Fruit fly (Drosophila melanogaster) whole organism, embryonic: ENCODE data around the gene CG5334.
A peak's percentile ranks its signal among the peaks of the same experiment; 100 is the strongest.

Experiments
- Asciz ChIP-seq: fragments of 200-800 bp; sonication (Bioruptor generic); optimal IDR thresholded peaks from 2 replicates; lab custom pipeline; 2017; ENCODE audit warnings: missing biosample characterization, mild to moderate bottlenecking, missing genetic modification characterization, missing genetic modification reagents
- Blimp-1 ChIP-seq: fragments of 200-800 bp; sonication (Bioruptor generic); optimal IDR thresholded peaks from 3 replicates; lab custom pipeline; 2018; ENCODE audit warnings: missing biosample characterization, missing genetic modification characterization, mild to moderate bottlenecking, moderate library complexity, missing genetic modification reagents
- CG1024 ChIP-seq: fragments of 200-800 bp; sonication (Bioruptor generic); IDR thresholded peaks from 2 replicates; pipeline ENCODE4 v1.3.6; 2022; ENCODE audit warnings: missing biosample characterization, missing genetic modification characterization
- CG11398 ChIP-seq: fragments of 200-800 bp; sonication (Bioruptor generic); optimal IDR thresholded peaks from 2 replicates; lab custom pipeline; 2016; ENCODE audit warnings: missing biosample characterization, missing genetic modification characterization
- CG11696 ChIP-seq: fragments of 200-800 bp; sonication (Bioruptor generic); IDR thresholded peaks from 2 replicates; pipeline ENCODE4 v1.3.6; 2022; ENCODE audit warnings: missing biosample characterization, missing genetic modification characterization
- CG11723 ChIP-seq: fragments of 200-800 bp; sonication (Bioruptor generic); optimal IDR thresholded peaks from 2 replicates; lab custom pipeline; 2017; ENCODE audit warnings: missing biosample characterization, mild to moderate bottlenecking, missing genetic modification characterization
- CG12071 ChIP-seq: fragments of 200-800 bp; sonication (Bioruptor generic); optimal IDR thresholded peaks from 3 replicates; lab custom pipeline; 2018; ENCODE audit warnings: missing biosample characterization, mild to moderate bottlenecking, missing genetic modification characterization
- CG15073 ChIP-seq: fragments of 200-800 bp; sonication (Bioruptor generic); optimal IDR thresholded peaks from 2 replicates; lab custom pipeline; 2016; ENCODE audit warnings: missing biosample characterization, missing genetic modification characterization
- CG15696 ChIP-seq: fragments of 200-800 bp; sonication (Bioruptor generic); optimal IDR thresholded peaks from 2 replicates; lab custom pipeline; 2019; ENCODE audit warnings: missing biosample characterization, mild to moderate bottlenecking, missing genetic modification characterization, moderate library complexity
- CG17802 ChIP-seq: fragments of 200-800 bp; sonication (Bioruptor generic); optimal IDR thresholded peaks from 2 replicates; lab custom pipeline; 2018; ENCODE audit warnings: missing biosample characterization, mild to moderate bottlenecking, missing genetic modification characterization, moderate library complexity
- CG17912 ChIP-seq: fragments of 200-800 bp; sonication (Bioruptor generic); optimal IDR thresholded peaks from 2 replicates; lab custom pipeline; 2018; ENCODE audit warnings: missing biosample characterization, mild to moderate bottlenecking, missing genetic modification characterization
- CG18599 ChIP-seq: fragments of 200-800 bp; sonication (Bioruptor generic); optimal IDR thresholded peaks from 3 replicates; lab custom pipeline; 2017; ENCODE audit warnings: missing biosample characterization, missing genetic modification characterization, mild to moderate bottlenecking, moderate library complexity, missing genetic modification reagents
- CG18619 ChIP-seq: fragments of 200-800 bp; sonication (Bioruptor generic); optimal IDR thresholded peaks from 3 replicates; lab custom pipeline; 2017; ENCODE audit warnings: missing biosample characterization, mild to moderate bottlenecking, missing genetic modification characterization
- CG2678 ChIP-seq: fragments of 200-800 bp; sonication (Bioruptor generic); optimal IDR thresholded peaks from 3 replicates; lab custom pipeline; 2019; ENCODE audit warnings: missing biosample characterization, mild to moderate bottlenecking, missing genetic modification characterization, moderate library complexity
- CG30020 ChIP-seq: fragments of 200-800 bp; optimal IDR thresholded peaks from 2 replicates; lab custom pipeline; 2019; ENCODE audit warnings: missing biosample characterization, mild to moderate bottlenecking, missing genetic modification characterization, moderate library complexity
- CG3065 ChIP-seq: fragments of 200-800 bp; sonication (Bioruptor generic); optimal IDR thresholded peaks from 2 replicates; lab custom pipeline; 2016; ENCODE audit warnings: missing biosample characterization, missing genetic modification characterization
- CG32772 ChIP-seq: fragments of 200-800 bp; sonication (Bioruptor generic); IDR thresholded peaks from 2 replicates; pipeline ENCODE4 v1.3.6; 2022; ENCODE audit warnings: missing biosample characterization, missing genetic modification characterization
- CG42726 ChIP-seq: fragments of 200-800 bp; sonication (Bioruptor generic); IDR thresholded peaks from 2 replicates; pipeline ENCODE4 v1.3.6; 2022; ENCODE audit warnings: missing biosample characterization, missing genetic modification characterization; ENCODE audit not compliant: partially characterized antibody
- CG4854 ChIP-seq: fragments of 200-800 bp; sonication (Bioruptor generic); optimal IDR thresholded peaks from 2 replicates; lab custom pipeline; 2016; ENCODE audit warnings: missing biosample characterization, missing genetic modification characterization, inconsistent platforms
- CG9609 ChIP-seq: fragments of 200-800 bp; sonication (Bioruptor generic); optimal IDR thresholded peaks from 3 replicates; lab custom pipeline; 2016; ENCODE audit warnings: missing biosample characterization, missing genetic modification characterization
- CG9797 ChIP-seq: fragments of 200-800 bp; sonication (Bioruptor generic); optimal IDR thresholded peaks from 3 replicates; lab custom pipeline; 2018; ENCODE audit warnings: missing biosample characterization, mild to moderate bottlenecking, missing genetic modification characterization
- Dek ChIP-seq: fragments of 200-800 bp; sonication (Bioruptor generic); optimal IDR thresholded peaks from 3 replicates; lab custom pipeline; 2019; ENCODE audit warnings: missing biosample characterization, mild to moderate bottlenecking, missing genetic modification characterization, moderate library complexity
- Dp ChIP-seq: fragments of 200-800 bp; sonication (Bioruptor generic); optimal IDR thresholded peaks from 2 replicates; lab custom pipeline; 2018; ENCODE audit warnings: missing biosample characterization, mild to moderate bottlenecking, missing genetic modification characterization, moderate library complexity
- H2.0 ChIP-seq: fragments of 200-800 bp; sonication (Bioruptor generic); IDR thresholded peaks from 2 replicates; pipeline ENCODE4 v1.3.6; 2022; ENCODE audit warnings: missing biosample characterization, missing genetic modification characterization
- HmgD ChIP-seq: fragments of 200-800 bp; sonication (Bioruptor generic); optimal IDR thresholded peaks from 3 replicates; lab custom pipeline; 2016; ENCODE audit warnings: missing biosample characterization, missing genetic modification characterization
- Lhr ChIP-seq: fragments of 200-800 bp; sonication (Bioruptor generic); optimal IDR thresholded peaks from 3 replicates; lab custom pipeline; 2017; ENCODE audit warnings: mild to moderate bottlenecking, missing biosample characterization, missing genetic modification reagents, missing genetic modification characterization
- MBD-R2 ChIP-seq: fragments of 200-800 bp; sonication (Bioruptor generic); IDR thresholded peaks from 2 replicates; pipeline ENCODE4 v1.3.6; 2022; ENCODE audit warnings: missing biosample characterization, missing genetic modification characterization
- Nf-YC ChIP-seq: fragments of 200-800 bp; optimal IDR thresholded peaks from 3 replicates; lab custom pipeline; 2019; ENCODE audit warnings: missing biosample characterization, mild to moderate bottlenecking, missing genetic modification characterization, moderate library complexity
- Pdp1 ChIP-seq, 2 experiments: fragments of 200-800 bp; sonication (Bioruptor generic); optimal IDR thresholded peaks; 3 replicates each; lab custom pipeline; 2016; ENCODE audit warnings: missing biosample characterization in 2 of 2, missing genetic modification characterization in 2 of 2, mild to moderate bottlenecking in 1 of 2, moderate library complexity in 1 of 2
- Six4 ChIP-seq: fragments of 200-800 bp; sonication (Bioruptor generic); optimal IDR thresholded peaks from 2 replicates; lab custom pipeline; 2016; ENCODE audit warnings: missing biosample characterization, missing genetic modification characterization
- Sry-β ChIP-seq: fragments of 200-800 bp; sonication (Bioruptor generic); optimal IDR thresholded peaks from 2 replicates; lab custom pipeline; 2018; ENCODE audit warnings: missing biosample characterization, mild to moderate bottlenecking, missing genetic modification characterization, moderate library complexity
- TFAM ChIP-seq: fragments of 200-800 bp; sonication (Bioruptor generic); optimal IDR thresholded peaks from 2 replicates; lab custom pipeline; 2017; ENCODE audit warnings: missing biosample characterization, missing genetic modification characterization, inconsistent platforms
- Taf1 ChIP-seq: fragments of 200-800 bp; sonication (Bioruptor generic); IDR thresholded peaks from 2 replicates; pipeline ENCODE4 v1.3.6; 2022; ENCODE audit warnings: missing biosample characterization, missing genetic modification characterization
- ara ChIP-seq: fragments of 200-800 bp; sonication (Bioruptor generic); IDR thresholded peaks from 2 replicates; pipeline ENCODE4 v1.3.6; 2022; ENCODE audit warnings: missing biosample characterization, missing genetic modification characterization
- ase ChIP-seq: fragments of 200-800 bp; sonication (Bioruptor generic); IDR thresholded peaks from 3 replicates; pipeline ENCODE4 v1.3.6; 2022; ENCODE audit warnings: missing biosample characterization, missing genetic modification characterization
- croc ChIP-seq: fragments of 200-800 bp; sonication (Bioruptor generic); conservative IDR thresholded peaks from 3 replicates; pipeline ENCODE4 v1.3.6; 2022; ENCODE audit warnings: missing biosample characterization, missing genetic modification characterization
- dan ChIP-seq: fragments of 200-800 bp; sonication (Bioruptor generic); IDR thresholded peaks from 2 replicates; pipeline ENCODE4 v1.3.6; 2022; ENCODE audit warnings: missing biosample characterization, missing genetic modification characterization
- disco-r ChIP-seq: fragments of 200-800 bp; sonication (Bioruptor generic); optimal IDR thresholded peaks from 2 replicates; lab custom pipeline; 2016; ENCODE audit warnings: missing biosample characterization, missing genetic modification characterization
- dysf ChIP-seq: fragments of 200-800 bp; sonication (Bioruptor generic); IDR thresholded peaks from 3 replicates; pipeline ENCODE4 v1.3.6; 2022; ENCODE audit warnings: missing biosample characterization, missing genetic modification characterization
- ems ChIP-seq: fragments of 200-800 bp; sonication (Bioruptor generic); optimal IDR thresholded peaks from 3 replicates; lab custom pipeline; 2016; ENCODE audit warnings: missing biosample characterization, missing genetic modification characterization
- gcm ChIP-seq: fragments of 200-800 bp; sonication (Bioruptor generic); optimal IDR thresholded peaks from 2 replicates; lab custom pipeline; 2019; ENCODE audit warnings: missing biosample characterization, mild to moderate bottlenecking, missing genetic modification characterization, moderate library complexity
- gcm2 ChIP-seq: fragments of 200-800 bp; sonication (Bioruptor generic); optimal IDR thresholded peaks from 2 replicates; lab custom pipeline; 2016; ENCODE audit warnings: missing biosample characterization, missing genetic modification characterization
- gem ChIP-seq: fragments of 200-800 bp; sonication (Bioruptor generic); optimal IDR thresholded peaks from 2 replicates; lab custom pipeline; 2019; ENCODE audit warnings: missing biosample characterization, mild to moderate bottlenecking, missing genetic modification characterization, moderate library complexity
- klu ChIP-seq: fragments of 200-800 bp; sonication (Bioruptor generic); IDR thresholded peaks from 2 replicates; pipeline ENCODE4 v1.3.6; 2022; ENCODE audit warnings: missing biosample characterization, missing genetic modification characterization
- luna ChIP-seq: fragments of 200-800 bp; sonication (Bioruptor generic); optimal IDR thresholded peaks from 2 replicates; lab custom pipeline; 2016; ENCODE audit warnings: missing biosample characterization, missing genetic modification characterization
- sc ChIP-seq, 3 experiments: fragments of >200 bp in 2 of 3; fragments of 200-800 bp in 1 of 3; sonication (Bioruptor generic) in 1 of 3; optimal IDR thresholded peaks; 2 replicates in 2 of 3; 3 replicates in 1 of 3; lab custom pipeline; 2017; ENCODE audit warnings: mild to moderate bottlenecking in 1 of 3, missing biosample characterization in 1 of 3, missing genetic modification characterization in 1 of 3, missing genetic modification reagents in 1 of 3
- sug ChIP-seq: fragments of 200-800 bp; optimal IDR thresholded peaks from 2 replicates; lab custom pipeline; 2019; ENCODE audit warnings: missing biosample characterization, mild to moderate bottlenecking, missing genetic modification characterization, moderate library complexity
- tgo ChIP-seq: fragments of 200-800 bp; sonication (Bioruptor generic); IDR thresholded peaks from 3 replicates; pipeline ENCODE4 v1.3.6; 2022; ENCODE audit warnings: missing biosample characterization, missing genetic modification characterization
- vvl ChIP-seq: fragments of 200-800 bp; sonication (Bioruptor generic); IDR thresholded peaks from 2 replicates; pipeline ENCODE4 v1.3.6; 2022; ENCODE audit warnings: missing biosample characterization, missing genetic modification characterization
- zen ChIP-seq: fragments of 200-800 bp; sonication (Bioruptor generic); optimal IDR thresholded peaks from 3 replicates; lab custom pipeline; 2018; ENCODE audit warnings: missing biosample characterization, mild to moderate bottlenecking, missing genetic modification characterization, moderate library complexity

Gene CG5334

DNA sequence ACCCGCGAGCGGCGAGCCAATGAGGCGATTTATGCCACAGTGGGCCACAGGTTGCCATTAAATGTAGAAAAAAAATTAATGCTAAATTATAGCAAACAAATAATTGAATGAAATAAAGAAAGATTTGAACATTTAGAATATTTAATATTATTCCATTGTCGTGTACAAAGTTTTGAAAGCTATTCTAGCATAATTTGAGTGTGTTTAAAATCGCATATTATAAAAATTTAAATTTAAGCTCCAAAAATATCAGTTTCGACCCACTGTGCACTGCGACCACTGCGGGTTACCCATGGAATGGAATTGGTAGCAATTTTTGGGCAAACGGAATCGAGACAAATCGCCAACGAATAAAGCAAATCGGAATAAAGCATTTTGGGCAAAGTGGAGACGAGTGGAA is 31.3 kb upstream of the CG5334 start (continued):
- TF ChIP-seq H2.0 (GFP tag; lab: Robert Waterston, UW) (peak; percentile 29; the same call in 1 of the 2 replicates), CG2678 (peak; percentile 65), dan (GFP tag; lab: Robert Waterston, UW) (no peak), Dp (GFP tag; lab: Kevin White, UChicago) (no peak), disco-r (GFP tag; lab: Kevin White, UChicago) (no peak), luna (GFP tag; lab: Kevin White, UChicago) (no peak), CG32772 (GFP tag; lab: Robert Waterston, UW) (0 out of 2 replicates have a peak, but pooled peaks have one; percentile 11), sc (optimal IDR thresholded peaks at IDR 0.05; lab: Kevin White, UChicago) (no peak), sc (GFP tag; optimal IDR thresholded peaks at IDR 0.05; lab: Kevin White, UChicago) (peak; percentile 33), Sry-β (GFP tag; lab: Kevin White, UChicago) (no peak), Lhr (GFP tag; lab: Kevin White, UChicago) (no peak), ems (peak; percentile 6), MBD-R2 (GFP tag; lab: Robert Waterston, UW) (no peak), klu (GFP tag; lab: Robert Waterston, UW) (no peak), CG17912 (GFP tag; lab: Kevin White, UChicago) (no peak), CG12071 (GFP tag; lab: Kevin White, UChicago) (no peak), CG42726 (no peak), CG18619 (GFP tag; lab: Kevin White, UChicago) (peak; percentile 40), ase (GFP tag; lab: Robert Waterston, UW) (no peak), Pdp1 (GFP tag; optimal IDR thresholded peaks at IDR 0.05; lab: Kevin White, UChicago) (no peak), gcm2 (no peak), vvl (GFP tag; lab: Robert Waterston, UW) (peak; percentile 45), CG3065 (GFP tag; lab: Kevin White, UChicago) (no peak), CG9797 (no peak), CG15073 (GFP tag; lab: Kevin White, UChicago) (no peak), CG15696 (tag; lab: Kevin White, UChicago) (peak; percentile 70), Asciz (peak; percentile 32), CG30020 (tag; lab: Kevin White, UChicago) (no peak), ara (GFP tag; lab: Robert Waterston, UW) (peak; percentile 67), CG17802 (tag; lab: Kevin White, UChicago) (no peak), CG11723 (GFP tag; lab: Kevin White, UChicago) (no peak), Six4 (GFP tag; lab: Kevin White, UChicago) (no peak), CG18599 (peak; percentile 61), dysf (GFP tag; lab: Robert Waterston, UW) (peak; percentile 68), CG9609 (GFP tag; lab: Kevin White, UChicago) (no peak), CG11696 (GFP tag; lab: Robert Waterston, UW) (no peak), CG1024 (GFP tag; lab: Robert Waterston, UW) (0 out of 2 replicates have a peak, but pooled peaks have one; percentile 31), Blimp-1 (GFP tag; lab: Kevin White, UChicago) (peak; percentile 64), Taf1 (GFP tag; lab: Robert Waterston, UW) (no peak), gcm (GFP tag; lab: Kevin White, UChicago) (peak; percentile 38), zen (peak; percentile 75), sug (tag; lab: Kevin White, UChicago) (no peak), croc (GFP tag; lab: Robert Waterston, UW) (peak; percentile 55; the same call in 2 of the 3 replicates), CG11398 (GFP tag; lab: Kevin White, UChicago) (no peak), HmgD (no peak), gem (tag; lab: Kevin White, UChicago) (peak; percentile 81), Nf-YC (tag; lab: Kevin White, UChicago) (peak; percentile 22), tgo (peak; percentile 54), TFAM (GFP tag; lab: Kevin White, UChicago) (no peak), CG4854 (GFP tag; lab: Kevin White, UChicago) (no peak), Dek (tag; lab: Kevin White, UChicago) (peak; percentile 13)
